Worm (Caenorhabditis elegans) whole organism, late embryonic: Measurements from ENCODE around the gene F14D2.8.

ENCODE experiments used
- ceh-14 ChIP-seq: sonication (generic microtip); optimal IDR thresholded peaks from 2 replicates; lab custom pipeline; 2016; ENCODE audit warnings: missing genotype, missing genetic modification characterization, missing compliant biosample characterization
- fkh-10 ChIP-seq: fragments of 150-350 bp; optimal IDR thresholded peaks from 2 replicates; lab custom pipeline; 2014; ENCODE audit warnings: missing biosample characterization, missing genetic modification reagents, missing genetic modification characterization
- hlh-8 ChIP-seq: sonication (generic microtip); optimal IDR thresholded peaks from 2 replicates; lab custom pipeline; 2016; ENCODE audit warnings: missing genotype, missing genetic modification characterization, missing compliant biosample characterization
- nhr-232 ChIP-seq: sonication (generic microtip); optimal IDR thresholded peaks from 2 replicates; lab custom pipeline; 2016; ENCODE audit warnings: missing genetic modification characterization, missing compliant biosample characterization
- pha-4 ChIP-seq: fragments of 150-350 bp; optimal IDR thresholded peaks from 2 replicates; lab custom pipeline; 2018; ENCODE audit warnings: missing biosample characterization, missing genetic modification reagents, missing genetic modification characterization
- pqm-1 ChIP-seq: sonication (generic microtip); optimal IDR thresholded peaks from 2 replicates; lab custom pipeline; 2016; ENCODE audit warnings: missing genetic modification characterization, missing compliant biosample characterization
- tbx-7 ChIP-seq: sonication (generic microtip); optimal IDR thresholded peaks from 2 replicates; lab custom pipeline; 2016; ENCODE audit warnings: missing genotype, missing genetic modification characterization, missing compliant biosample characterization
- unc-55 ChIP-seq: sonication (generic microtip); optimal IDR thresholded peaks from 2 replicates; lab custom pipeline; 2017; ENCODE audit warnings: missing biosample characterization, missing genetic modification reagents, missing genetic modification characterization
- unc-86 ChIP-seq: sonication (generic microtip); optimal IDR thresholded peaks from 2 replicates; lab custom pipeline; 2016; ENCODE audit warnings: missing genetic modification characterization, missing compliant biosample characterization

DNA sequence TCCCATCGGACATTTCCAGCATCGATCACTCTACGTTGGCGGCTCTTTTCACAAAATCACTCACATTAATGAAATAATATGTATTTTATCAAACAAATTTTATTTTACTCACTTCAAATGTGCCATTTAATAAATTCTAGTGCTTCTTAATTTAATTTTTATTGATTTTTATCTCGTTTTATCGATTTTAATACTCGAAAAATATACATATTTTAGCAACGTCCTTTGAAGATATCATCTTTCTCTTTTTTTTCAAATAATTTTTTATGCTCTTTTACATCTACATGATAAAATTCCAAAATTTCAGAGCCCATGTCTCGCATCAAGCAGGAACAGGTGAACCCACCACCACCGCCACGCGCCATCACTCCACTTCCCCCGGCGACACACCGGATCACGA, 9.2 kb upstream of the F14D2.8 start, which contains the start of the genes lido-14 and bath-27:
- TF ChIP-seq nhr-232 (tag; lab: Kevin White, UChicago) (no peak), unc-86 (no peak), ceh-14 (tag; lab: Kevin White, UChicago) (no peak), pqm-1 (tag; lab: Kevin White, UChicago) (no peak), pha-4 (tag; lab: Kevin White, UChicago) (no peak), hlh-8 (tag; lab: Kevin White, UChicago) (no peak), tbx-7 (tag; lab: Kevin White, UChicago) (no peak), unc-55 (no peak), fkh-10 (no peak)
